Fruit fly (Drosophila melanogaster) whole organism, larva: Measurements from ENCODE around the gene IA-2.

Source experiments
- noc ChIP-seq: fragments of 200-800 bp; sonication (Bioruptor generic); optimal IDR thresholded peaks from 3 replicates; lab custom pipeline; 2019; ENCODE audit warnings: missing biosample characterization, mild to moderate bottlenecking, missing genetic modification characterization, moderate library complexity

Gene IA-2

dm6 chr2L:1007840-1008241 lies 40.0 kb downstream of the IA-2 start:
- TF ChIP-seq noc, result no peak

- no peak for TF ChIP-seq noc
These were observed 40.6 kb downstream of the IA-2 start for dm6 chr2L:1007142-1007839.

- TF ChIP-seq noc, result no peak
These were observed 41.3 kb downstream of the IA-2 start for dm6 chr2L:1006516-1006915.

dm6 chr2L:974105-974504 lies 73.7 kb downstream of the IA-2 start:
- no peak for TF ChIP-seq noc

- TF ChIP-seq noc, result no peak
These were observed 84.0 kb downstream of the IA-2 start for dm6 chr2L:963863-964262.
